Worm (Caenorhabditis elegans) whole organism, mixed stage, embryonic: ENCODE results near the gene Y53C12A.11.

Experiments used
- blmp-1 ChIP-seq: fragments of 150-350 bp; optimal IDR thresholded peaks from 2 replicates; lab custom pipeline; 2014; ENCODE audit warnings: missing biosample characterization, missing genetic modification characterization
- ceh-83 ChIP-seq: fragments of 200-800 bp; sonication (Bioruptor generic); optimal IDR thresholded peaks from 2 replicates; lab custom pipeline; 2018; ENCODE audit warnings: mild to moderate bottlenecking, missing genetic modification characterization, missing compliant biosample characterization
- ces-1 ChIP-seq: fragments of 150-350 bp; optimal IDR thresholded peaks from 2 replicates; lab custom pipeline; 2014; ENCODE audit warnings: missing biosample characterization, missing genetic modification reagents, missing genetic modification characterization
- elt-1 ChIP-seq: sonication (generic microtip); optimal IDR thresholded peaks from 2 replicates; lab custom pipeline; 2017; ENCODE audit warnings: missing genetic modification characterization, mild to moderate bottlenecking, missing compliant biosample characterization, antibody characterized with exemption, moderate library complexity, borderline replicate concordance; ENCODE audit not compliant: insufficient read depth
- lsy-2 ChIP-seq: fragments of 150-350 bp; optimal IDR thresholded peaks from 2 replicates; lab custom pipeline; 2014; ENCODE audit warnings: missing biosample characterization, missing genetic modification characterization
- mep-1 ChIP-seq: fragments of 150-350 bp; optimal IDR thresholded peaks from 2 replicates; lab custom pipeline; 2017; ENCODE audit warnings: missing biosample characterization, missing genetic modification reagents, missing genetic modification characterization, inconsistent platforms
- mls-2 ChIP-seq: sonication (generic microtip); optimal IDR thresholded peaks from 2 replicates; lab custom pipeline; 2016; ENCODE audit warnings: mild to moderate bottlenecking, missing genetic modification characterization, moderate library complexity, missing compliant biosample characterization
- nhr-237 ChIP-seq: fragments of 150-350 bp; optimal IDR thresholded peaks from 2 replicates; lab custom pipeline; 2014; ENCODE audit warnings: missing biosample characterization, missing genetic modification characterization
- nhr-76 ChIP-seq: sonication (generic microtip); optimal IDR thresholded peaks from 2 replicates; lab custom pipeline; 2017; ENCODE audit warnings: missing biosample characterization, missing genetic modification characterization
- pha-4 ChIP-seq: fragments of 150-350 bp; optimal IDR thresholded peaks from 2 replicates; lab custom pipeline; 2018; ENCODE audit warnings: missing biosample characterization, missing genetic modification reagents, missing genetic modification characterization
- sem-2 ChIP-seq: fragments of 200-800 bp; sonication (Bioruptor generic); optimal IDR thresholded peaks from 2 replicates; lab custom pipeline; 2018; ENCODE audit warnings: mild to moderate bottlenecking, missing genetic modification characterization, missing compliant biosample characterization
- unc-62 ChIP-seq: fragments of 150-350 bp; optimal IDR thresholded peaks from 2 replicates; lab custom pipeline; 2014; ENCODE audit warnings: missing biosample characterization, missing genetic modification reagents, missing genetic modification characterization

- TF ChIP-seq unc-62 (GFP tag; lab: Kevin White, UChicago): no peak
- no peak for TF ChIP-seq pha-4 (tag; lab: Kevin White, UChicago)
- TF ChIP-seq mep-1: no peak
- no peak for TF ChIP-seq mls-2 (tag; lab: Kevin White, UChicago)
- no peak for TF ChIP-seq elt-1
- no peak for TF ChIP-seq ces-1 (GFP tag; lab: Kevin White, UChicago)
- TF ChIP-seq lsy-2 (tag; lab: Kevin White, UChicago): no peak
- no peak for TF ChIP-seq sem-2
- TF ChIP-seq blmp-1 (tag; lab: Kevin White, UChicago): no peak
- TF ChIP-seq nhr-237: no peak
- no peak for TF ChIP-seq ceh-83 (GFP tag; lab: Kevin White, UChicago)
- no peak for TF ChIP-seq nhr-76 (tag; lab: Kevin White, UChicago)
Measured at ce11 chrII:9753730-9754129, 35.2 kb upstream of the Y53C12A.11 start, which contains the start of gene ZK1321.1.
